Fruit fly (Drosophila melanogaster) whole organism, embryonic: ENCODE results near the gene CG1640.

ENCODE experiments used
- Antp ChIP-seq: fragments of 200-800 bp; sonication (Bioruptor generic); optimal IDR thresholded peaks from 3 replicates; lab custom pipeline; 2016; ENCODE audit warnings: missing biosample characterization, missing genetic modification characterization
- C15 ChIP-seq: fragments of 200-800 bp; sonication (Bioruptor generic); IDR thresholded peaks from 3 replicates; pipeline ENCODE4 v1.3.6; 2022; ENCODE audit warnings: missing biosample characterization, missing genetic modification characterization
- CG11560 ChIP-seq: fragments of 200-800 bp; sonication (Bioruptor generic); IDR thresholded peaks from 3 replicates; pipeline ENCODE4 v1.3.6; 2022; ENCODE audit warnings: missing biosample characterization, missing genetic modification characterization
- CG1233 ChIP-seq: fragments of 200-800 bp; sonication (Bioruptor generic); optimal IDR thresholded peaks from 4 replicates; lab custom pipeline; 2018; ENCODE audit warnings: missing biosample characterization, mild to moderate bottlenecking, missing genetic modification characterization
- CG12744 ChIP-seq: fragments of 200-800 bp; sonication (Bioruptor generic); optimal IDR thresholded peaks from 2 replicates; lab custom pipeline; 2016; ENCODE audit warnings: missing biosample characterization, missing genetic modification characterization
- CG13296 ChIP-seq: fragments of 200-800 bp; sonication (Bioruptor generic); optimal IDR thresholded peaks from 3 replicates; lab custom pipeline; 2018; ENCODE audit warnings: missing biosample characterization, mild to moderate bottlenecking, missing genetic modification characterization
- CG13894 ChIP-seq: fragments of 200-800 bp; sonication (Bioruptor generic); optimal IDR thresholded peaks from 3 replicates; lab custom pipeline; 2018; ENCODE audit warnings: missing biosample characterization, mild to moderate bottlenecking, missing genetic modification characterization, moderate library complexity
- CG14014 ChIP-seq: fragments of 200-800 bp; sonication (Bioruptor generic); IDR thresholded peaks from 2 replicates; pipeline ENCODE4 v1.3.6; 2022; ENCODE audit warnings: missing biosample characterization, missing genetic modification characterization
- CG15269 ChIP-seq: fragments of 200-800 bp; sonication (Bioruptor generic); optimal IDR thresholded peaks from 2 replicates; lab custom pipeline; 2018; ENCODE audit warnings: missing biosample characterization, mild to moderate bottlenecking, missing genetic modification characterization, moderate library complexity
- CG18262 ChIP-seq: fragments of 200-800 bp; optimal IDR thresholded peaks from 3 replicates; lab custom pipeline; 2019; ENCODE audit warnings: missing biosample characterization, mild to moderate bottlenecking, missing genetic modification characterization, moderate library complexity
- CG18619 ChIP-seq: fragments of 200-800 bp; sonication (Bioruptor generic); optimal IDR thresholded peaks from 3 replicates; lab custom pipeline; 2017; ENCODE audit warnings: missing biosample characterization, mild to moderate bottlenecking, missing genetic modification characterization
- CG2199 ChIP-seq: fragments of 200-800 bp; sonication (Bioruptor generic); IDR thresholded peaks from 3 replicates; pipeline ENCODE4 v1.3.6; 2022; ENCODE audit warnings: missing biosample characterization, missing genetic modification characterization
- CG3838 ChIP-seq: fragments of 200-800 bp; sonication (Bioruptor generic); optimal IDR thresholded peaks from 3 replicates; lab custom pipeline; 2016; ENCODE audit warnings: missing biosample characterization, missing genetic modification characterization
- CG3995 ChIP-seq: fragments of 200-800 bp; sonication (Bioruptor generic); optimal IDR thresholded peaks from 3 replicates; lab custom pipeline; 2016; ENCODE audit warnings: missing biosample characterization, missing genetic modification characterization
- CG4707 ChIP-seq: fragments of 200-800 bp; sonication (Bioruptor generic); optimal IDR thresholded peaks from 2 replicates; lab custom pipeline; 2018; ENCODE audit warnings: missing biosample characterization, mild to moderate bottlenecking, missing genetic modification characterization, moderate library complexity
- CG4854 ChIP-seq: fragments of 200-800 bp; sonication (Bioruptor generic); optimal IDR thresholded peaks from 2 replicates; lab custom pipeline; 2016; ENCODE audit warnings: missing biosample characterization, missing genetic modification characterization, inconsistent platforms
- CG6854 ChIP-seq: fragments of 200-800 bp; sonication (Bioruptor generic); optimal IDR thresholded peaks from 3 replicates; lab custom pipeline; 2017; ENCODE audit warnings: missing biosample characterization, mild to moderate bottlenecking, missing genetic modification characterization
- CG8281 ChIP-seq: fragments of 200-800 bp; sonication (Bioruptor generic); optimal IDR thresholded peaks from 2 replicates; lab custom pipeline; 2018; ENCODE audit warnings: missing biosample characterization, mild to moderate bottlenecking, missing genetic modification characterization, moderate library complexity
- CG9876 ChIP-seq: fragments of 200-800 bp; sonication (Bioruptor generic); optimal IDR thresholded peaks from 2 replicates; lab custom pipeline; 2016; ENCODE audit warnings: missing biosample characterization, missing genetic modification characterization
- CTCF ChIP-seq: fragments of 200-800 bp; sonication (Bioruptor generic); optimal IDR thresholded peaks from 2 replicates; lab custom pipeline; 2017; ENCODE audit warnings: missing biosample characterization, mild to moderate bottlenecking, missing genetic modification characterization, moderate library complexity
- E2f1 ChIP-seq: fragments of 200-800 bp; sonication (Bioruptor generic); IDR thresholded peaks from 2 replicates; pipeline ENCODE4 v1.3.6; 2022; ENCODE audit warnings: missing biosample characterization, missing genetic modification characterization
- E2f2 ChIP-seq: fragments of 200-800 bp; sonication (Bioruptor generic); IDR thresholded peaks from 2 replicates; pipeline ENCODE4 v1.3.6; 2022; ENCODE audit warnings: missing biosample characterization, missing genetic modification characterization
- Fer3 ChIP-seq: fragments of 200-800 bp; sonication (Bioruptor generic); optimal IDR thresholded peaks from 2 replicates; lab custom pipeline; 2018; ENCODE audit warnings: missing biosample characterization, mild to moderate bottlenecking, missing genetic modification characterization, moderate library complexity
- HLH54F ChIP-seq: fragments of 200-800 bp; sonication (Bioruptor generic); optimal IDR thresholded peaks from 3 replicates; lab custom pipeline; 2016; ENCODE audit warnings: missing biosample characterization, missing genetic modification characterization
- Hsf ChIP-seq: fragments of 200-800 bp; sonication (Bioruptor generic); optimal IDR thresholded peaks from 3 replicates; lab custom pipeline; 2016; ENCODE audit warnings: missing biosample characterization, missing genetic modification characterization
- Nf-YA ChIP-seq: fragments of 200-800 bp; sonication (Bioruptor generic); IDR thresholded peaks from 2 replicates; pipeline ENCODE4 v1.3.6; 2022; ENCODE audit warnings: missing biosample characterization, missing genetic modification characterization
- Nf-YB ChIP-seq: fragments of 200-800 bp; sonication (Bioruptor generic); optimal IDR thresholded peaks from 3 replicates; lab custom pipeline; 2019; ENCODE audit warnings: missing biosample characterization, mild to moderate bottlenecking, missing genetic modification characterization, moderate library complexity
- Nf-YC ChIP-seq: fragments of 200-800 bp; optimal IDR thresholded peaks from 3 replicates; lab custom pipeline; 2019; ENCODE audit warnings: missing biosample characterization, mild to moderate bottlenecking, missing genetic modification characterization, moderate library complexity
- Optix ChIP-seq: fragments of 200-800 bp; sonication (Bioruptor generic); IDR thresholded peaks from 3 replicates; pipeline ENCODE4 v1.3.6; 2022; ENCODE audit warnings: missing biosample characterization, missing genetic modification characterization
- Pdp1 ChIP-seq, 2 experiments: fragments of 200-800 bp; sonication (Bioruptor generic); optimal IDR thresholded peaks; 3 replicates each; lab custom pipeline; 2016; ENCODE audit warnings: missing biosample characterization in 2 of 2, missing genetic modification characterization in 2 of 2, mild to moderate bottlenecking in 1 of 2, moderate library complexity in 1 of 2
- Rfx ChIP-seq: fragments of 200-800 bp; sonication (Bioruptor generic); IDR thresholded peaks from 2 replicates; pipeline ENCODE4 v1.3.6; 2022; ENCODE audit warnings: missing biosample characterization, missing genetic modification characterization
- Tbp ChIP-seq: fragments of >200 bp; optimal IDR thresholded peaks from 2 replicates; lab custom pipeline; 2018; ENCODE audit warnings: missing biosample characterization, missing genetic modification characterization
- aop ChIP-seq: fragments of 200-800 bp; sonication (Bioruptor generic); IDR thresholded peaks from 2 replicates; pipeline ENCODE4 v1.3.6; 2022; ENCODE audit warnings: missing biosample characterization, missing genetic modification characterization
- dan ChIP-seq: fragments of 200-800 bp; sonication (Bioruptor generic); IDR thresholded peaks from 2 replicates; pipeline ENCODE4 v1.3.6; 2022; ENCODE audit warnings: missing biosample characterization, missing genetic modification characterization
- dm ChIP-seq: fragments of 200-800 bp; sonication (Bioruptor generic); optimal IDR thresholded peaks from 3 replicates; lab custom pipeline; 2016; ENCODE audit warnings: missing biosample characterization, missing genetic modification characterization
- fd102C ChIP-seq: fragments of 200-800 bp; sonication (Bioruptor generic); optimal IDR thresholded peaks from 2 replicates; lab custom pipeline; 2018; ENCODE audit warnings: missing biosample characterization, mild to moderate bottlenecking, missing genetic modification characterization, moderate library complexity
- gsb ChIP-seq: fragments of 200-800 bp; sonication (Bioruptor generic); IDR thresholded peaks from 2 replicates; pipeline ENCODE4 v1.3.6; 2022; ENCODE audit warnings: missing biosample characterization, missing genetic modification characterization
- insv ChIP-seq, 2 experiments: fragments of 200-800 bp; sonication (Bioruptor generic); optimal IDR thresholded peaks; 3 replicates each; lab custom pipeline; 2016 to 2018; ENCODE audit warnings: missing biosample characterization in 2 of 2, missing genetic modification characterization in 2 of 2
- lab ChIP-seq: fragments of 200-800 bp; sonication (Bioruptor generic); optimal IDR thresholded peaks from 3 replicates; lab custom pipeline; 2017; ENCODE audit warnings: missing biosample characterization, missing genetic modification characterization, mild to moderate bottlenecking, moderate library complexity, missing genetic modification reagents
- lmd ChIP-seq: fragments of 200-800 bp; sonication (Bioruptor generic); IDR thresholded peaks from 2 replicates; pipeline ENCODE4 v1.3.6; 2022; ENCODE audit warnings: missing biosample characterization, missing genetic modification characterization
- lov ChIP-seq, 2 experiments: fragments of 200-800 bp in 1 of 2; fragments of >200 bp in 1 of 2; sonication (Bioruptor generic) in 1 of 2; IDR thresholded peaks in 1 of 2; optimal IDR thresholded peaks in 1 of 2; 2 replicates in 1 of 2; 3 replicates in 1 of 2; pipeline versions ENCODE4 v1.3.6 to Lab custom; 2017 to 2022; ENCODE audit warnings: missing biosample characterization in 1 of 2, missing genetic modification characterization in 1 of 2
- sd ChIP-seq: fragments of 200-800 bp; sonication (Bioruptor generic); optimal IDR thresholded peaks from 3 replicates; lab custom pipeline; 2018; ENCODE audit warnings: missing biosample characterization, mild to moderate bottlenecking, missing genetic modification characterization, moderate library complexity
- sens ChIP-seq: fragments of 200-800 bp; sonication (Bioruptor generic); peaks from one replicate; lab custom pipeline; 2016; ENCODE audit warnings: missing biosample characterization, missing genetic modification characterization
- shn ChIP-seq: fragments of 200-800 bp; sonication (Bioruptor generic); optimal IDR thresholded peaks from 3 replicates; lab custom pipeline; 2016; ENCODE audit warnings: missing biosample characterization, missing genetic modification characterization
- sima ChIP-seq: fragments of 200-800 bp; sonication (Bioruptor generic); optimal IDR thresholded peaks from 2 replicates; lab custom pipeline; 2016; ENCODE audit warnings: missing biosample characterization, missing genetic modification characterization
- ssp ChIP-seq: fragments of 200-800 bp; sonication (Bioruptor generic); IDR thresholded peaks from 2 replicates; pipeline ENCODE4 v1.3.6; 2022; ENCODE audit warnings: missing biosample characterization, missing genetic modification characterization
- toy ChIP-seq: fragments of 200-800 bp; sonication (Bioruptor generic); IDR thresholded peaks from 2 replicates; pipeline ENCODE4 v1.3.6; 2022; ENCODE audit warnings: missing biosample characterization, missing genetic modification characterization
- tx ChIP-seq: fragments of 200-800 bp; sonication (Bioruptor generic); optimal IDR thresholded peaks from 2 replicates; lab custom pipeline; 2016; ENCODE audit warnings: missing biosample characterization, missing genetic modification characterization
- unc-4 ChIP-seq: fragments of 200-800 bp; sonication (Bioruptor generic); IDR thresholded peaks from 2 replicates; pipeline ENCODE4 v1.3.6; 2022; ENCODE audit warnings: missing biosample characterization, missing genetic modification characterization; ENCODE audit not compliant: partially characterized antibody

CG1640 gene

dm6 chrX:13373239-13374153 lies 3.1 kb downstream of the CG1640 start (continued):
- TF ChIP-seq CG14014 (GFP tag; lab: Robert Waterston, UW) (peak; percentile 66; the same call in 1 of the 2 replicates), Tbp (no peak), CG8281 (tag; lab: Kevin White, UChicago) (peak; percentile 18), C15 (GFP tag; lab: Robert Waterston, UW) (no peak), Fer3 (peak; percentile 84), insv (GFP tag; optimal IDR thresholded peaks at IDR 0.05; lab: Kevin White, UChicago) (peak in 1 of 2 experiments; percentile 50), gsb (GFP tag; lab: Robert Waterston, UW) (peak; percentile 72), CG1233 (GFP tag; lab: Kevin White, UChicago) (peak; percentile 56), lab (peak; percentile 93), Hsf (peak; percentile 68), ssp (GFP tag; lab: Robert Waterston, UW) (peak; percentile 64), Optix (GFP tag; lab: Robert Waterston, UW) (peak; percentile 53; the same call in 1 of the 3 replicates), CG15269 (tag; lab: Kevin White, UChicago) (peak; percentile 88), Nf-YB (peak; percentile 72), fd102C (GFP tag; lab: Kevin White, UChicago) (no peak), dm (GFP tag; lab: Kevin White, UChicago) (no peak), E2f1 (peak; percentile 81), E2f2 (GFP tag; lab: Robert Waterston, UW) (peak; percentile 85), CTCF (GFP tag; lab: Kevin White, UChicago) (peak; percentile 35), CG3838 (no peak), CG6854 (GFP tag; lab: Kevin White, UChicago) (peak; percentile 75), unc-4 (GFP tag; lab: Robert Waterston, UW) (no peak), Pdp1 (GFP tag; optimal IDR thresholded peaks at IDR 0.05; lab: Kevin White, UChicago) (peak in 1 of 2 experiments; percentile 24), sens (peak; percentile 91), dan (no peak), tx (GFP tag; lab: Kevin White, UChicago) (no peak), lov (optimal IDR thresholded peaks at IDR 0.05; lab: Kevin White, UChicago) (no peak), lov (GFP tag; IDR thresholded peaks at IDR 0.05; lab: Robert Waterston, UW) (no peak), CG18619 (GFP tag; lab: Kevin White, UChicago) (peak; percentile 85), lmd (peak; percentile 81), CG3995 (GFP tag; lab: Kevin White, UChicago) (no peak), CG11560 (tag; lab: Robert Waterston, UW) (no peak), CG12744 (GFP tag; lab: Kevin White, UChicago) (peak; percentile 40), CG4854 (GFP tag; lab: Kevin White, UChicago) (peak; percentile 41), sd (tag; lab: Kevin White, UChicago) (peak; percentile 81), CG13296 (GFP tag; lab: Kevin White, UChicago) (peak; percentile 77), toy (GFP tag; lab: Robert Waterston, UW) (no peak; the same call in 1 of the 2 replicates), CG4707 (GFP tag; lab: Kevin White, UChicago) (peak; percentile 6), shn (GFP tag; lab: Kevin White, UChicago) (no peak), CG18262 (peak; percentile 89), Rfx (peak; percentile 89), Nf-YC (tag; lab: Kevin White, UChicago) (peak; percentile 73), Nf-YA (GFP tag; lab: Robert Waterston, UW) (0 out of 2 replicates have a peak, but pooled peaks have one; percentile 41), aop (no peak), CG9876 (GFP tag; lab: Kevin White, UChicago) (no peak), HLH54F (peak; percentile 26), CG13894 (tag; lab: Kevin White, UChicago) (peak; percentile 64), CG2199 (GFP tag; lab: Robert Waterston, UW) (0 out of 3 replicates have a peak, but pooled peaks have one; percentile 65), Antp (GFP tag; lab: Kevin White, UChicago) (no peak), sima (GFP tag; lab: Kevin White, UChicago) (no peak)
